Fruit fly (Drosophila melanogaster) whole organism, adult: ENCODE measurements around the gene vri.

Experiments used
- CG11617 ChIP-seq: fragments of 200-800 bp; sonication (Bioruptor generic); optimal IDR thresholded peaks from 2 replicates; lab custom pipeline; 2017; ENCODE audit warnings: mild to moderate bottlenecking, missing biosample characterization, missing genetic modification reagents, missing genetic modification characterization
- CG12768 ChIP-seq: fragments of 200-800 bp; sonication (Bioruptor generic); optimal IDR thresholded peaks from 2 replicates; lab custom pipeline; 2017; ENCODE audit warnings: missing biosample characterization, missing genetic modification characterization, mild to moderate bottlenecking, moderate library complexity, missing genetic modification reagents
- CG14711 ChIP-seq: fragments of 200-800 bp; sonication (Bioruptor generic); optimal IDR thresholded peaks from 2 replicates; lab custom pipeline; 2018; ENCODE audit warnings: missing biosample characterization, mild to moderate bottlenecking, missing genetic modification characterization, moderate library complexity
- CG1620 ChIP-seq: fragments of 200-800 bp; sonication (Bioruptor generic); optimal IDR thresholded peaks from 2 replicates; lab custom pipeline; 2016; ENCODE audit warnings: missing biosample characterization, missing genetic modification characterization
- CG33017 ChIP-seq: fragments of 200-800 bp; sonication (Bioruptor generic); optimal IDR thresholded peaks from 2 replicates; lab custom pipeline; 2018; ENCODE audit warnings: missing biosample characterization, mild to moderate bottlenecking, missing genetic modification characterization, moderate library complexity
- CG5204 ChIP-seq: fragments of 200-800 bp; sonication (Bioruptor generic); optimal IDR thresholded peaks from 2 replicates; lab custom pipeline; 2016; ENCODE audit warnings: missing biosample characterization, missing genetic modification characterization
- CG7045 ChIP-seq: fragments of 200-800 bp; sonication (Bioruptor generic); optimal IDR thresholded peaks from 2 replicates; lab custom pipeline; 2017; ENCODE audit warnings: missing biosample characterization, mild to moderate bottlenecking, missing genetic modification characterization
- CG7101 ChIP-seq: fragments of 200-800 bp; sonication (Bioruptor generic); optimal IDR thresholded peaks from 2 replicates; lab custom pipeline; 2018; ENCODE audit warnings: missing biosample characterization, mild to moderate bottlenecking, missing genetic modification characterization, moderate library complexity
- Clk ChIP-seq: fragments of 200-800 bp; sonication (Bioruptor generic); optimal IDR thresholded peaks from 2 replicates; lab custom pipeline; 2017; ENCODE audit warnings: missing biosample characterization, missing genetic modification characterization
- Crg-1 ChIP-seq: fragments of 200-800 bp; sonication (Bioruptor generic); optimal IDR thresholded peaks from 2 replicates; lab custom pipeline; 2016; ENCODE audit warnings: missing biosample characterization, missing genetic modification characterization
- Hr96 ChIP-seq: fragments of 200-800 bp; sonication (Bioruptor generic); optimal IDR thresholded peaks from 2 replicates; lab custom pipeline; 2016; ENCODE audit warnings: missing biosample characterization, missing genetic modification characterization
- Mnt ChIP-seq: fragments of 200-800 bp; sonication (Bioruptor generic); optimal IDR thresholded peaks from 2 replicates; lab custom pipeline; 2016; ENCODE audit warnings: missing biosample characterization, mild to moderate bottlenecking, missing genetic modification characterization
- bab1 ChIP-seq: fragments of 200-800 bp; sonication (Bioruptor generic); optimal IDR thresholded peaks from 3 replicates; lab custom pipeline; 2019; ENCODE audit warnings: missing biosample characterization, mild to moderate bottlenecking, missing genetic modification characterization, moderate library complexity
- cic ChIP-seq: fragments of 200-800 bp; sonication (Bioruptor generic); optimal IDR thresholded peaks from 2 replicates; lab custom pipeline; 2017; ENCODE audit warnings: missing biosample characterization, mild to moderate bottlenecking, missing genetic modification characterization, moderate library complexity
- cnc ChIP-seq, 2 experiments: fragments of >200 bp; optimal IDR thresholded peaks; 2 replicates each; lab custom pipeline; 2017
- kay ChIP-seq: fragments of 200-800 bp; sonication (Bioruptor generic); peaks from one replicate; lab custom pipeline; 2016; ENCODE audit warnings: missing biosample characterization, missing genetic modification characterization, borderline replicate concordance
- ovo ChIP-seq: fragments of 200-800 bp; sonication (Bioruptor generic); optimal IDR thresholded peaks from 2 replicates; lab custom pipeline; 2016; ENCODE audit warnings: missing biosample characterization, missing genetic modification characterization
- pad ChIP-seq: fragments of 200-800 bp; sonication (Bioruptor generic); optimal IDR thresholded peaks from 3 replicates; lab custom pipeline; 2017; ENCODE audit warnings: missing biosample characterization, missing genetic modification characterization, mild to moderate bottlenecking, moderate library complexity, missing genetic modification reagents
- tj ChIP-seq: fragments of 200-800 bp; sonication (Bioruptor generic); optimal IDR thresholded peaks from 3 replicates; lab custom pipeline; 2017; ENCODE audit warnings: missing biosample characterization, mild to moderate bottlenecking, missing genetic modification characterization, moderate library complexity
- toe ChIP-seq: fragments of 200-800 bp; sonication (Bioruptor generic); optimal IDR thresholded peaks from 2 replicates; lab custom pipeline; 2016; ENCODE audit warnings: missing biosample characterization, missing genetic modification characterization

vri gene

dm6 chr2L:5288262-5288621 is 502 bp upstream of the vri start:
- no peak for TF ChIP-seq cic (GFP tag; lab: Kevin White, UChicago)
- TF ChIP-seq CG1620 = no peak
- TF ChIP-seq bab1 (GFP tag; lab: Kevin White, UChicago) = no peak
- no peak for TF ChIP-seq Crg-1
- TF ChIP-seq CG11617 = no peak
- TF ChIP-seq pad = no peak
- no peak for TF ChIP-seq kay
- no peak for TF ChIP-seq CG7101

dm6 chr2L:5289921-5290320 is 1.2 kb downstream of the vri start:
- no peak for TF ChIP-seq CG14711 (tag; lab: Kevin White, UChicago)
- TF ChIP-seq bab1 (GFP tag; lab: Kevin White, UChicago) = no peak
- TF ChIP-seq CG12768 (GFP tag; lab: Kevin White, UChicago) = no peak
- TF ChIP-seq CG33017 (tag; lab: Kevin White, UChicago) = no peak
- no peak for TF ChIP-seq CG11617
- no peak for TF ChIP-seq CG1620
- no peak for TF ChIP-seq Clk
- no peak for TF ChIP-seq Hr96 (GFP tag; lab: Kevin White, UChicago)
- no peak for TF ChIP-seq CG7045
- no peak for TF ChIP-seq pad
- no peak for TF ChIP-seq ovo (GFP tag; lab: Kevin White, UChicago)
- no peak for TF ChIP-seq cic (GFP tag; lab: Kevin White, UChicago)

dm6 chr2L:5290530-5290929 is 1.8 kb downstream of the vri start:
- no peak for TF ChIP-seq Clk
- no peak for TF ChIP-seq CG7101
- no peak for TF ChIP-seq Mnt (GFP tag; lab: Kevin White, UChicago)
- TF ChIP-seq ovo (GFP tag; lab: Kevin White, UChicago) = no peak
- no peak for TF ChIP-seq CG14711 (tag; lab: Kevin White, UChicago)
- TF ChIP-seq CG12768 (GFP tag; lab: Kevin White, UChicago) = no peak

- TF ChIP-seq toe (GFP tag; lab: Kevin White, UChicago) (no peak), CG12768 (GFP tag; lab: Kevin White, UChicago) (no peak), Hr96 (GFP tag; lab: Kevin White, UChicago) (no peak), pad (no peak), CG11617 (no peak), Crg-1 (no peak), cnc (optimal IDR thresholded peaks at IDR 0.05; lab: Kevin White, UChicago) (no peak), ovo (GFP tag; lab: Kevin White, UChicago) (no peak), CG33017 (tag; lab: Kevin White, UChicago) (peak; percentile 35), kay (peak; percentile 82), CG1620 (no peak), Mnt (GFP tag; lab: Kevin White, UChicago) (no peak), cic (GFP tag; lab: Kevin White, UChicago) (peak; percentile 83), CG5204 (no peak), tj (GFP tag; lab: Kevin White, UChicago) (no peak), CG7045 (no peak), CG7101 (no peak)
Observed at dm6 chr2L:5291195-5291594, 2.5 kb downstream of the vri start.

dm6 chr2L:5291869-5292642 is 3.3 kb downstream of the vri start:
- TF ChIP-seq CG7101 (no peak), CG5204 (no peak), Crg-1 (no peak), cnc (optimal IDR thresholded peaks at IDR 0.05; lab: Kevin White, UChicago) (no peak), CG1620 (no peak), CG12768 (GFP tag; lab: Kevin White, UChicago) (no peak), Hr96 (GFP tag; lab: Kevin White, UChicago) (no peak), ovo (GFP tag; lab: Kevin White, UChicago) (no peak), tj (GFP tag; lab: Kevin White, UChicago) (no peak), toe (GFP tag; lab: Kevin White, UChicago) (no peak), Mnt (GFP tag; lab: Kevin White, UChicago) (no peak), kay (no peak), Clk (no peak), CG7045 (no peak), CG33017 (tag; lab: Kevin White, UChicago) (no peak), pad (no peak), CG14711 (tag; lab: Kevin White, UChicago) (no peak)

- peak in 1 of 2 experiments; percentile 78 for TF ChIP-seq cnc (optimal IDR thresholded peaks at IDR 0.05; lab: Kevin White, UChicago)
- peak; percentile 17 for TF ChIP-seq CG7045
- TF ChIP-seq CG14711 (tag; lab: Kevin White, UChicago) = peak; percentile 31
- TF ChIP-seq CG7101 = no peak
Observed at dm6 chr2L:5292643-5292963, 3.9 kb downstream of the vri start.

- TF ChIP-seq CG7045 (peak; percentile 88), ovo (GFP tag; lab: Kevin White, UChicago) (peak; percentile 11), CG11617 (peak; percentile 86), cic (GFP tag; lab: Kevin White, UChicago) (peak; percentile 71), kay (peak; percentile 37), CG5204 (peak; percentile 85), toe (GFP tag; lab: Kevin White, UChicago) (peak; percentile 81), Clk (peak; percentile 73), CG7101 (peak; percentile 90), pad (peak; percentile 76), Mnt (GFP tag; lab: Kevin White, UChicago) (peak; percentile 68), Crg-1 (peak; percentile 58), CG14711 (tag; lab: Kevin White, UChicago) (peak; percentile 85), bab1 (GFP tag; lab: Kevin White, UChicago) (peak; percentile 89), CG12768 (GFP tag; lab: Kevin White, UChicago) (peak; percentile 88), CG33017 (tag; lab: Kevin White, UChicago) (peak; percentile 92), tj (GFP tag; lab: Kevin White, UChicago) (peak; percentile 63), CG1620 (peak; percentile 55), Hr96 (GFP tag; lab: Kevin White, UChicago) (peak; percentile 80), cnc (optimal IDR thresholded peaks at IDR 0.05; lab: Kevin White, UChicago) (no peak)
Observed at dm6 chr2L:5292977-5293513, 4.3 kb downstream of the vri start.
